Worm (Caenorhabditis elegans): Measurements from ENCODE around the gene Y46G5A.23.

The Y46G5A.23 gene

DNA sequence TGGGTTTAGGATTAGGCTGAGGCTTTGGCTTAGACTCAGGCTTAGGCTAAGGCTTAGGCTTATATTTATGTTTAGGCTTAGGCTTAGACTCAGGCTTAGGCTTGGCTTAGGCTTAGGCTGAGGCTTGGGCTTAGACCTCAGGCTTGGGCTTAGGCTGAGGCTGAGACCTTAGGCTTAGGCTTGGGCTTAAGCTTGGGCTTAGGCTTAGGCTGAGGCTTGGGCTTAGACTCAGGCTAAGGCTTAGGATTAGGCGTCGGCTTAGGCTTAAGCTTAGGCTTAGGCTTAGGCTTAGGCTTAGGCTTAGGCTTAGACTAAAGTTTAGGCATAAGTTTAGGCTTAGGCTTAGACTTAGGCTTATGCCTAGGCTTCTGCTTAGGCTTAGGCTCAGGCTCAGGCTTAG, 4.3 kb downstream of the Y46G5A.23 start:
- TF ChIP-seq nhr-77 (tag; optimal IDR thresholded peaks at IDR 0.05), result no peak
- TF ChIP-seq xbp-1 (tag; optimal IDR thresholded peaks at IDR 0.05), result no peak
- TF ChIP-seq lsy-2 (tag; optimal IDR thresholded peaks at IDR 0.05), result no peak
- TF ChIP-seq nhr-85 (tag), result no peak
- no peak for TF ChIP-seq nhr-71 (tag; optimal IDR thresholded peaks at IDR 0.05)
- no peak for TF ChIP-seq lin-13 (GFP tag; optimal IDR thresholded peaks at IDR 0.05)

DNA sequence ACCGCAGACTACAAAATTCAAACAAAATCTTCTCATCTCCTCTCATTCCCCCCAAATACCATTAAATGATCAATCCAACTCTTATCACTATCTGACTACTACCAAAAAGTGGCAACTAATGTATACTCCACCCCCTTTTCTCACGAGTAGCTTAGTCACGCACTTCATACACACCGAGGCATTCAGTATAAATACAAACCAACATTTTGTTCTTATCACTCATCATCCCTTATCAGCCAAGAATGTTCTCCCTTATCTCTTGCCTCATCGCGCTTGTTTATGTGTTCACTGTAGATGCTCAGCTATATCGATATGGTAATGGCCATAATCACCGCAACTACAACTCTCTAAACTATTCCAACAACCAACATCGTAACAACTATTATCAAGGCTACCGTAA, 5.3 kb downstream of the Y46G5A.23 start, which contains the start of gene Y46G5A.36:
Gene Y46G5A.36 (plus strand): TSS at position 243 of the 400 bp plus-strand sequence.
- TF ChIP-seq jun-1 (tag; optimal IDR thresholded peaks at IDR 0.05) (no peak), egl-27 (tag; optimal IDR thresholded peaks at IDR 0.05) (no peak), fos-1 (tag; optimal IDR thresholded peaks at IDR 0.05) (no peak), elt-2 (tag; optimal IDR thresholded peaks at IDR 0.05) (peak; percentile 71), elt-3 (tag; optimal IDR thresholded peaks at IDR 0.05) (peak in 1 of 6 experiments; percentile 15)

- TF ChIP-seq efl-1 (optimal IDR thresholded peaks at IDR 0.05) (no peak), efl-1 (GFP tag; optimal IDR thresholded peaks at IDR 0.05 in 1 of 2) (no peak), egl-13 (tag; optimal IDR thresholded peaks at IDR 0.05) (no peak), vab-15 (tag; optimal IDR thresholded peaks at IDR 0.05) (no peak), blmp-1 (tag; optimal IDR thresholded peaks at IDR 0.05) (peak; percentile 68), ets-5 (GFP tag; IDR thresholded peaks at IDR 0.05) (no peak), nhr-11 (tag; optimal IDR thresholded peaks at IDR 0.05) (no peak), jun-1 (tag; optimal IDR thresholded peaks at IDR 0.05) (no peak), nhr-90 (tag; optimal IDR thresholded peaks at IDR 0.05; ENCODE audit: poor library complexity) (no peak)
Measured at ce11 chrII:12819979-12820378, 8.8 kb downstream of the Y46G5A.23 start.

DNA sequence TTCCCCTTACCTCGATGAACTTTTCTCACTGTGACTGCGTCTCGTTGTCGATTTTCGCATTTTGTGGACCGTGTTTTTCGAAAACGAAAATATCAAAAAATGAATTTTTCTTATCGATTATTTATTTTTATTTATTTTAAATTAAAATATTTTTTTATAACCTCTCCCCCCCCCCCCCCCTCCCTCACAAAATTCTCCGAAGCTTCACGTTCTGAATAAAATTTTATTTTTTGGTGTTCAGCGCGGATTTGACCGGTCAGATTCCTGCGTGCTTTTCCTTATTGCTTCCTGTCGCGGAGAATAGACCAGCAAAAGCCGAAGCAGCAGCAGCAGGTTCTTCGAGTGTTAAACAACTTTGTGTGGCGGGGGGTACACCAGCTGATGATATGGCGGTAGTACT, 10.3 kb downstream of the Y46G5A.23 start, which contains the start of gene Y46G5A.22:
Gene Y46G5A.22 (minus strand): TSS at position 101 of the 400 bp plus-strand sequence.
- TF ChIP-seq blmp-1 (tag; optimal IDR thresholded peaks at IDR 0.05), result no peak
- TF ChIP-seq pax-3 (tag; optimal IDR thresholded peaks at IDR 0.05), result no peak
- TF ChIP-seq dpl-1 (GFP tag; optimal IDR thresholded peaks at IDR 0.05), result no peak
- TF ChIP-seq lin-13 (GFP tag; optimal IDR thresholded peaks at IDR 0.05), result no peak
- no peak for TF ChIP-seq lin-15B (tag; optimal IDR thresholded peaks at IDR 0.05)
- TF ChIP-seq ceh-90 (tag; optimal IDR thresholded peaks at IDR 0.05), result no peak
- no peak for TF ChIP-seq nhr-84 (tag; optimal IDR thresholded peaks at IDR 0.05)
- no peak for TF ChIP-seq dsc-1 (tag; optimal IDR thresholded peaks at IDR 0.05)
- no peak for TF ChIP-seq sup-37 (GFP tag; optimal IDR thresholded peaks at IDR 0.05)
- no peak for TF ChIP-seq jun-1 (tag; optimal IDR thresholded peaks at IDR 0.05)
- TF ChIP-seq sptf-1 (tag; optimal IDR thresholded peaks at IDR 0.05), result no peak
- TF ChIP-seq nhr-77 (tag; optimal IDR thresholded peaks at IDR 0.05), result no peak

DNA sequence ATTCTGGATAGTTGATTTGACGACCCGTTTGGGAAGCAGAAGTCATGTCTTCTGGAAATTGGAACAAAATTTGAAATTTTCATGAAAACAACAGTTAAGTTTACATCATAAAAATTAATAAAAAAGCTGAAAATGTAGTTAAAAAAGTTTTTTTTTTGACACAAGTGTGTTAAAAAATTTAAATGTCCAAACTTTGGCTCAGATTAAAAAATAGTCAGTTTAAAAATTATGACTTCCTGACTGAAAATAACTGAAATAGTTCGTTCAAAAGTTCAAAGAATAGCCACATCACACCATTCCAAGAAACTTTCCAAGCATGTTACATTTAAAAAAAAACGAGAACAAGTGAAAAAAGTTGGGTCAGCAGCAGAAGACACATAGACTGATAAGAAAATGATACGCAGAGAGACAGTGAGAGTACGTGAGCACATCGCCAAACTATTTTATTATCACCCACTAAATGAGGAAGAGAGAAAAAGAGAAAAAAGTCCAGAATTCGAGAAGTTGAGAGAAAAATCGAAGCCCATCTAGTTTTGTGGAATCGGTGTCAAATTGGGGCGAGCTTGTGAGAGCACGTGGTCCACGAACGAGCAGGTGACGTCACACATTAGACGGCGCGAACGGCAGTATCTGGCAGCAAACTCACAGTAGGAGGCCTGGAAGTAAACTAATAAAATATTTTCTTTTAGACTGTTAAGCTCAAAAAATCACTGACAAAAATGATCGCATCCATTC, 12.2 kb downstream of the Y46G5A.23 start, which contains the start of gene acl-7:
Gene acl-7 (minus strand): TSS at position 51 of the 735 bp plus-strand sequence.
- TF ChIP-seq ztf-4 (tag; optimal IDR thresholded peaks at IDR 0.05) (no peak), elt-2 (tag; optimal IDR thresholded peaks at IDR 0.05) (peak; percentile 42)

DNA sequence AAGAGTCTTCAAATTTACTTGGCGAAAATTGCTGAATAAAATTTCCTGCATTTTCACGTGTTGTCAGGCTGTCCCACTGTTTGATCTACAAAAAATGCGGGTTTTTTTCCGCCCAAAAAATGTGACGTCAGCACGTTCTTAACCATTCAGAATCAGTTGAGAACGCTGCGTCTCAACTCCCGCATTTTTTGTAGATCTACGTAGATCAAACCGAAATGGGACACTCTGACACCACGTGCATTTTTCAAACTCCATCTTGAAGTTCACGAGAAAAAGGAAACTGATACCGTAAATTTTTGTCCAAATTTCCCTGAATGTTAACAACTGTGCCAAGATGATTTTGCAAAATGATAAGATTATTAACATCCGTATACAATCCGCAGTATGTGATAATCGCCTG, 15.5 kb downstream of the Y46G5A.23 start:
- TF ChIP-seq tbx-2 (tag; optimal IDR thresholded peaks at IDR 0.05) (no peak), sox-4 (tag; optimal IDR thresholded peaks at IDR 0.05) (no peak), fkh-10 (GFP tag; optimal IDR thresholded peaks at IDR 0.05) (no peak), ets-5 (GFP tag; IDR thresholded peaks at IDR 0.05) (no peak), aly-2 (tag; optimal IDR thresholded peaks at IDR 0.05) (no peak), vab-15 (tag; optimal IDR thresholded peaks at IDR 0.05) (no peak), mab-9 (GFP tag; IDR thresholded peaks at IDR 0.05) (no peak), nhr-77 (tag; optimal IDR thresholded peaks at IDR 0.05) (no peak), nhr-47 (tag; optimal IDR thresholded peaks at IDR 0.05) (no peak), hpl-2 (GFP tag; optimal IDR thresholded peaks at IDR 0.05) (no peak), egl-27 (tag; optimal IDR thresholded peaks at IDR 0.05) (no peak)

Measured in whole organism, L1 larva.